Fruit fly (Drosophila melanogaster) whole organism: ENCODE results near the gene Eig71Ei.

Experiments used
- Dll ChIP-seq: fragments of >200 bp; optimal IDR thresholded peaks from 2 replicates; lab custom pipeline; 2017
- psq ChIP-seq: fragments of >200 bp; optimal IDR thresholded peaks from 2 replicates; lab custom pipeline; 2017
- usp ChIP-seq: fragments of >200 bp; optimal IDR thresholded peaks from 2 replicates; lab custom pipeline; 2017; ENCODE audit warnings: missing biosample characterization, missing genetic modification characterization, mixed read lengths

- TF ChIP-seq psq (lab: Kevin White, UChicago): no peak
- no peak for TF ChIP-seq Dll (lab: Kevin White, UChicago)
- TF ChIP-seq usp (GFP tag; lab: Kevin White, UChicago): no peak
Observed at dm6 chr3L:15625676-15626414, 33.7 kb upstream of the Eig71Ei start.
